Worm (Caenorhabditis elegans): Measurements from ENCODE around the gene T15H9.5.
A peak's percentile ranks its signal among the peaks of the same experiment; 100 is the strongest.

The T15H9.5 gene

ce11 chrII:9577630-9578029, 33.6 kb downstream of the T15H9.5 start:
- TF ChIP-seq flt-1 (GFP tag; IDR thresholded peaks at IDR 0.05): no peak
- no peak for TF ChIP-seq T22C8.4 (GFP tag; IDR thresholded peaks at IDR 0.05)
- TF ChIP-seq ztf-29 (GFP tag; IDR thresholded peaks at IDR 0.05): no peak
- no peak for TF ChIP-seq ref-1 (GFP tag; conservative IDR thresholded peaks at IDR 0.05)
- no peak for TF ChIP-seq tab-1 (GFP tag; IDR thresholded peaks at IDR 0.05)
- no peak for TF ChIP-seq med-1 (GFP tag; optimal IDR thresholded peaks at IDR 0.05; ENCODE audit: insufficient read depth)
- TF ChIP-seq ztf-23 (GFP tag; IDR thresholded peaks at IDR 0.05): no peak
- no peak for TF ChIP-seq klf-2 (GFP tag; conservative IDR thresholded peaks at IDR 0.05)
- TF ChIP-seq cog-1 (tag; optimal IDR thresholded peaks at IDR 0.05): no peak

DNA sequence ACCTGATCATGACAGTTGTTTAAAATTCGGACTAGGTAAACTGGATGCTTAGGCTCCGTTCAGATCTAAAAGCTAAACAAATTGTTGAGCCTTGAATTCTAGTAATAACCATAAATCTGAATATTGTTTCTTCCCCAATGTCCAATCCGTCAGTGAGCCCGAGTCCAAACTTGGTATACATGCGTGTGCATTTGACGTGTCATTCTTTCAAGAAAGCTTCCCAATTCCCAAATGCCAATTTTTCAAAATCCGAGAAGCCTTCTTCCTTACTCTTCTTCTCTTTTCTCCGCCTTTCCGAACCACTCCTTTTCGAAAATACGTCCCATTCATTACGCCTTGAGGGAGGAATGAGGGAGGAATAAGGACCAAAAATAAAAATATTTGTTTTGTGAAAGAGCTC, 34.5 kb downstream of the T15H9.5 start:
- TF ChIP-seq klf-2 (GFP tag; conservative IDR thresholded peaks at IDR 0.05) (no peak), T22C8.4 (GFP tag; IDR thresholded peaks at IDR 0.05) (no peak), cog-1 (tag; optimal IDR thresholded peaks at IDR 0.05) (no peak), ztf-23 (GFP tag; IDR thresholded peaks at IDR 0.05) (no peak), ref-1 (GFP tag; conservative IDR thresholded peaks at IDR 0.05) (no peak), tab-1 (GFP tag; IDR thresholded peaks at IDR 0.05) (no peak), flt-1 (GFP tag; IDR thresholded peaks at IDR 0.05) (no peak), ztf-29 (GFP tag; IDR thresholded peaks at IDR 0.05) (no peak), med-1 (GFP tag; optimal IDR thresholded peaks at IDR 0.05; ENCODE audit: insufficient read depth) (no peak)

DNA sequence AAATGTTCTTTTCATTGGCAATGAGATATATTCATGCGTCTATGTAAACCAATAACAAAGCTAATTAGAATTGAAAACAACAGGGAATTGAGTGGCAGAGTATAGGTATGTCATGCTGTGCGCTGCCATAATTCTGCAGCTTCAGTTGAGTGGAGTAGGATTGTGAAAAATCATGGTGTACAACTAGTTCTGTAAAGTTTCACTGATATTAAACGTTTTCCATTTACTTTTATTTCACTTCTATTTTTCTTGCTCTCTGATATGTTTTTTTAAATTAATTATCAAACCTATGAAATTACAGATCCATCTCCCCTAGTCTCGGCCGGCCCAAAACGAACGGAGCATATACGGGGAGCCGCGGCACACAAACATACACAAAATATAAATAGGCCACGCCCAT, 35.6 kb downstream of the T15H9.5 start, which contains the start of gene exc-7:
Gene exc-7 (plus strand): TSS at position 301 of the 400 bp plus-strand sequence.
- TF ChIP-seq ref-1 (GFP tag; conservative IDR thresholded peaks at IDR 0.05): no peak
- TF ChIP-seq ztf-29 (GFP tag; IDR thresholded peaks at IDR 0.05): no peak
- no peak for TF ChIP-seq cog-1 (tag; optimal IDR thresholded peaks at IDR 0.05)
- no peak for TF ChIP-seq flt-1 (GFP tag; IDR thresholded peaks at IDR 0.05)
- TF ChIP-seq klf-2 (GFP tag; conservative IDR thresholded peaks at IDR 0.05): no peak
- no peak for TF ChIP-seq T22C8.4 (GFP tag; IDR thresholded peaks at IDR 0.05)

- TF ChIP-seq ztf-29 (GFP tag; IDR thresholded peaks at IDR 0.05): no peak
- TF ChIP-seq med-1 (GFP tag; optimal IDR thresholded peaks at IDR 0.05; ENCODE audit: insufficient read depth): no peak
- no peak for TF ChIP-seq flt-1 (GFP tag; IDR thresholded peaks at IDR 0.05)
- no peak for TF ChIP-seq ztf-23 (GFP tag; IDR thresholded peaks at IDR 0.05)
- TF ChIP-seq ref-1 (GFP tag; conservative IDR thresholded peaks at IDR 0.05): no peak
- TF ChIP-seq cog-1 (tag; optimal IDR thresholded peaks at IDR 0.05): no peak
- TF ChIP-seq tab-1 (GFP tag; IDR thresholded peaks at IDR 0.05): no peak
- no peak for TF ChIP-seq T22C8.4 (GFP tag; IDR thresholded peaks at IDR 0.05)
- no peak for TF ChIP-seq klf-2 (GFP tag; conservative IDR thresholded peaks at IDR 0.05)
Measured at ce11 chrII:9574406-9574805, 36.8 kb downstream of the T15H9.5 start.

DNA sequence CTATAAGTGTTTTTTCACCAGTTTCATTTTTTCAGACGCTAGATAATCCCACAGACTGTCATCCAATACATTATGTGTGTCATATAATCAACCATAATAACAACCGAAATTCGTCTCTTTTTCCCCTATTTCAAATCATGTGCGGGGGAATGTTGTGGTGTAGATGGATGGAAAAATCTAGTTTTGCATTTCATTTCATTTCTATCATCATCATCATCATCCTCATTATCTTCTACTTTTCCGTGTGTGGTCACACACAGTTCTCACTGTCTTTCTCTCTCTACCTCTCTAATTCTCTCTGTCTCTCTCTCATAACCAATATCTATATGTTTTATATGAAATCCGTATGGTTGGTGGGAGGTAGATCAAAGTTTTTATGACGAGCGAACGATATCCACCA, 37.8 kb downstream of the T15H9.5 start:
- no peak for TF ChIP-seq ztf-23 (GFP tag; IDR thresholded peaks at IDR 0.05)
- TF ChIP-seq klf-2 (GFP tag; conservative IDR thresholded peaks at IDR 0.05): no peak
- no peak for TF ChIP-seq tab-1 (GFP tag; IDR thresholded peaks at IDR 0.05)
- no peak for TF ChIP-seq ztf-29 (GFP tag; IDR thresholded peaks at IDR 0.05)
- TF ChIP-seq med-1 (GFP tag; optimal IDR thresholded peaks at IDR 0.05; ENCODE audit: insufficient read depth): no peak
- no peak for TF ChIP-seq T22C8.4 (GFP tag; IDR thresholded peaks at IDR 0.05)
- TF ChIP-seq ref-1 (GFP tag; conservative IDR thresholded peaks at IDR 0.05): no peak
- no peak for TF ChIP-seq flt-1 (GFP tag; IDR thresholded peaks at IDR 0.05)
- TF ChIP-seq cog-1 (tag; optimal IDR thresholded peaks at IDR 0.05): no peak

- TF ChIP-seq med-1 (GFP tag; optimal IDR thresholded peaks at IDR 0.05; ENCODE audit: insufficient read depth) (peak; percentile 47), ztf-29 (GFP tag; IDR thresholded peaks at IDR 0.05) (peak; percentile 83), ref-1 (GFP tag; conservative IDR thresholded peaks at IDR 0.05) (peak; percentile 93), ztf-23 (GFP tag; IDR thresholded peaks at IDR 0.05) (peak; percentile 92), tab-1 (GFP tag; IDR thresholded peaks at IDR 0.05) (peak; percentile 97), cog-1 (tag; optimal IDR thresholded peaks at IDR 0.05) (peak; percentile 61), T22C8.4 (GFP tag; IDR thresholded peaks at IDR 0.05) (peak; percentile 89), klf-2 (GFP tag; conservative IDR thresholded peaks at IDR 0.05) (peak; percentile 83), flt-1 (GFP tag; IDR thresholded peaks at IDR 0.05) (peak; percentile 97)
Measured at ce11 chrII:9566045-9566444, 45.2 kb downstream of the T15H9.5 start.

DNA sequence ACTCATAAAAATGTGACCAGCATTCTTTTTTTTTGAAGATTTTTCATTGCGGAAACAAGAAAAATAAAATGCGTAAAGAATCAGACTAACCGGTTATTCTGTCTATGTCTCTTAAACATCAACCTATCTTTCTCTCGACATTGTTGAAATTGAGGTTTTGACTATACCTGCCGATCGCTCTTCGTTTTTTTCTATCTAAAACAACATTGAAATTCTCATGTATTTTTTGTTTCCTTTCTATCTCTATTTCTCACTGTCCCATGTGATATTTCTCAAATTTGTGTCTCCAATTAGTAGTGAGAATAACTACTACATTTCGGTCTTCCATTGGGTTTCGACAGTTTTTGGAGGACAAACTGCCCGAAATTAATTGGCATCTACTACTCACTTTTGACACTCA, 50.4 kb downstream of the T15H9.5 start:
- TF ChIP-seq tab-1 (GFP tag; IDR thresholded peaks at IDR 0.05): no peak
- no peak for TF ChIP-seq klf-2 (GFP tag; conservative IDR thresholded peaks at IDR 0.05)
- no peak for TF ChIP-seq cog-1 (tag; optimal IDR thresholded peaks at IDR 0.05)
- no peak for TF ChIP-seq flt-1 (GFP tag; IDR thresholded peaks at IDR 0.05)
- no peak for TF ChIP-seq med-1 (GFP tag; optimal IDR thresholded peaks at IDR 0.05; ENCODE audit: insufficient read depth)
- no peak for TF ChIP-seq ref-1 (GFP tag; conservative IDR thresholded peaks at IDR 0.05)
- no peak for TF ChIP-seq T22C8.4 (GFP tag; IDR thresholded peaks at IDR 0.05)
- TF ChIP-seq ztf-29 (GFP tag; IDR thresholded peaks at IDR 0.05): no peak
- no peak for TF ChIP-seq ztf-23 (GFP tag; IDR thresholded peaks at IDR 0.05)

Measured in whole organism, midembryonic.